Worm (Caenorhabditis elegans) whole organism, early embryonic: ENCODE results near the gene srsx-11.

Source experiments
- B0310.2 ChIP-seq: sonication (generic microtip); optimal IDR thresholded peaks from 2 replicates; lab custom pipeline; 2016; ENCODE audit warnings: mild to moderate bottlenecking, missing genetic modification characterization, missing compliant biosample characterization
- F13C5.2 ChIP-seq: sonication (generic microtip); optimal IDR thresholded peaks from 2 replicates; lab custom pipeline; 2017; ENCODE audit warnings: mild to moderate bottlenecking, missing genetic modification characterization, inconsistent platforms, missing compliant biosample characterization
- ama-1 ChIP-seq: fragments of 150-350 bp; optimal IDR thresholded peaks from 2 replicates; lab custom pipeline; 2014
- hnd-1 ChIP-seq: sonication (generic microtip); optimal IDR thresholded peaks from 2 replicates; lab custom pipeline; 2016; ENCODE audit warnings: missing genetic modification characterization, missing compliant biosample characterization

DNA sequence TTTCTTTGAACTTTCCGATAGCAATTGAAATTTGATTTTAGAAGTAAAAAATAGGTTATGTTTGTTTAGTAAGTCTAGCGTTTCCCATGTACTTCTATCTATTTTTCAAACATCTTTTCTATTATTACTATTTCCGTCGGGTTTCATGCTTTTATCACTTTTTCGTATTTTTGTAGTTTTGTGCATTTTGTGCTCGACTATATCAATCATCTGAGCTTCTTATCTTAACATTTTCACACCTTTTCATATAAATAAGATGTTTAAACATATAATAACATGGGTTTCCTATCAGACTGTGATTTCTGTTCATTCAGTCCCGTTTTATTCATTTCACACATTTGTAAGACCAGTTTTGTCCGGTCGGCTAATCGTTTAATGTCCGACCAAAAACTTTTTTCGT lies 39.1 kb upstream of the srsx-11 start:
- no peak for TF ChIP-seq hnd-1 (tag; lab: Kevin White, UChicago)
- no peak for TF ChIP-seq ama-1 (lab: Kevin White, UChicago)
- TF ChIP-seq F13C5.2 = no peak
- TF ChIP-seq B0310.2 = no peak
